Fruit fly (Drosophila melanogaster) whole organism: ENCODE results near the gene tj.

Source experiments
- CG8478 ChIP-seq: fragments of >200 bp; optimal IDR thresholded peaks from 2 replicates; lab custom pipeline; 2018; ENCODE audit warnings: inconsistent platforms
- EcR ChIP-seq, 2 experiments: fragments of >200 bp; optimal IDR thresholded peaks; 2 replicates each; lab custom pipeline; 2017; ENCODE audit warnings: missing biosample characterization in 2 of 2, missing genetic modification characterization in 2 of 2, missing genetic modification reagents in 2 of 2
- psq ChIP-seq: fragments of >200 bp; optimal IDR thresholded peaks from 2 replicates; lab custom pipeline; 2017

DNA sequence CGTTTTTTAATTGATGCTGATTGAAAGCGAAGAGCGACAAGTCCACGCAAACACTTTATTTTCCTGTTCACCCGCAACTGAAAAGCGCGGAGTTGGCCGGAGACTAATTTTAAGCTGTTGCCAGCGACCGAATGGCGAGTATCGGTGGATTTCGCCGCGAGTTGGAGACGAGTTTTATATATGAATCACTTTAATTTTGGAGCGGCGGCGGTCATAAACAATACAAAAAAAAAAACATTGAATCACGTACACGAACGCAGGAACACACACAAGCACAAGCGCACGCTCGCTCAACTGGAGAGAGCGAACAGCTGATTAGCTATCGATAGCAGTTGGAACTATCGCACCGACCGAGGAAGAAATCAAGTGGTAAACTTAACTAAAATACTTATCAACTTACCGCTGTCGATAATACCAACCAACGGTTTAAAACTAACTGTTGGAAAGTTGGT, 37.7 kb upstream of the tj start, which contains the start of gene Pax:
- TF ChIP-seq psq (lab: Kevin White, UChicago): no peak
- no peak for TF ChIP-seq CG8478 (lab: Kevin White, UChicago)
- TF ChIP-seq EcR (GFP tag; optimal IDR thresholded peaks at IDR 0.05; lab: Kevin White, UChicago): no peak
